Fruit fly (Drosophila melanogaster): ENCODE results near the gene CG7582.

DNA sequence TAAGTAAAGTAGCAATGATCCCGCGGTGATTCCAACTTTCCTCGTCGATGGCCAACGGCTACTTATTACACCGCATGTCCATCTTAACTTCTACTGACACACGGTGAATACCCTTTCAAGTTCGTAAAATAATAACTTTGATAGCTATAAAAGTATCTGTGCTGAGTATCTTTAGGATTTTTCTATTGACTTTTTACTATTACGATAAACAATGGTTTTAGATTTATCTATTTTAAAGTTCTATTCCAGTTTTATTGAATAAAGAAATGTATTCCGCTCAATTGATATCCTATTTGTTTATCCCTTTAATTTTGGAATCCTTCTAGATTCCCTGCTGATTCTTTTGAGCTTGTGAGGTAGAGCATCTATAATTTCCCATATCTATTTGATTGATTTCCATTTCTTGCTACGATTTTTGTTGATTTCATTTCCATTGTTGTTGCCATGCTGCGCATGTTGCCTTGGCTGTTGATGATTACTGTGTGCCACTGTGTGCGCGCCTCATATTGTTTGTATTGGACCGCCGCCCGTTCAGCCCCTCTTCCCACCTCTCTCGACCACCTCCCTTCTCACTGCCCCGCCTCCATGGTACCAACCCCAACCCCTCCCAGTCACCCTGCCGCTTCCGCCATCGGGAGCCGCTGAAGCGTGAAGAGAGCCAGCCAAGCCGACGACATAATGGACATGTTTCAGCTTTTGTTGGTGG, 7.9 kb upstream of the CG7582 start:
- TF ChIP-seq cnc (optimal IDR thresholded peaks at IDR 0.05) (no peak), tj (GFP tag; optimal IDR thresholded peaks at IDR 0.05) (no peak), CG7101 (tag; optimal IDR thresholded peaks at IDR 0.05) (no peak), CG1620 (GFP tag; optimal IDR thresholded peaks at IDR 0.05) (no peak)

All from whole organism, adult.